Fruit fly (Drosophila melanogaster): ENCODE data around the gene RpL27.

Gene RpL27

DNA sequence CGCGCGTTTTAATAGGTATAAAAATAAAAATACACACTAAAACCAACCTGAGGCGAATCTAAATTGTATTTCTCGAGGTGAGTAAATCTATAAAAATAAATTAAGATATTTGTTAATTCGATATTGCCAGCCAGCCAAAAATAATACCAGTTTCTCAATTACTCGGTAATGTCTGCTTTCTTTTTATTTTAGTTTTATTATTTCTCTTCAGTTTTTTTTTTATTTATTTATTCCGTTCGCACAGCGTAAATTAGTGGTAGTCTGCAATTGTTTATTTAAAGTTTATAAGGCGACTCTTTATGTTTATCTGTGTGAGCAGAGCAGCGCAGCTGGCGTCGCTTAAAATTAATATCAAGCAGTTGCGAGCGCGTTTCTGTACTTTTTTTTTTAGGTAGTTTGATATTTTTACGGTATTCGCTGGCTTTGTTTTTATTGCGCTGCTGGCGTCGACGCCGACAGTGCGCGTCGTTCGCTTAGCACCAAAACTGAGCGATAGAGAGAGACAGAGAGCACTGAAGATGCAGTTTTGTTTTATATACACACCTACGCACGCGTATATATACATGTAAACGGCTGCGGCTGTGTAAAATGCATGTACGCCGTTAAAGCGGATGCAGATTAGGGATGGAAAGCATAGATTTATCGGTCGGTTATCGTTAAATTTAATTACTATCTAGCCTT is 37.1 kb downstream of the RpL27 start (continued):
- no peak for TF ChIP-seq tin (GFP tag; optimal IDR thresholded peaks at IDR 0.05)
- TF ChIP-seq Dref (GFP tag; IDR thresholded peaks at IDR 0.05) = peak; percentile 50
- peak; percentile 70 for TF ChIP-seq CG32767 (GFP tag; IDR thresholded peaks at IDR 0.05)
- TF ChIP-seq stwl (tag; optimal IDR thresholded peaks at IDR 0.05) = peak; percentile 86
- TF ChIP-seq CG6854 (GFP tag; optimal IDR thresholded peaks at IDR 0.05) = no peak
- TF ChIP-seq lbe (GFP tag; optimal IDR thresholded peaks at IDR 0.05) = no peak
- peak; percentile 27 for TF ChIP-seq nmo (GFP tag; optimal IDR thresholded peaks at IDR 0.05)
- TF ChIP-seq CG11696 (GFP tag; IDR thresholded peaks at IDR 0.05) = peak; percentile 94
- peak; percentile 39 for TF ChIP-seq gsb-n (tag; optimal IDR thresholded peaks at IDR 0.05)
- TF ChIP-seq zen (tag; optimal IDR thresholded peaks at IDR 0.05) = peak; percentile 63
- TF ChIP-seq crp (GFP tag; optimal IDR thresholded peaks at IDR 0.05) = no peak
- TF ChIP-seq chif (GFP tag; optimal IDR thresholded peaks at IDR 0.05) = no peak
- TF ChIP-seq CG1792 (GFP tag; optimal IDR thresholded peaks at IDR 0.05) = no peak
- TF ChIP-seq H15 (GFP tag; IDR thresholded peaks at IDR 0.05) = no peak
- TF ChIP-seq Sry-β (GFP tag; optimal IDR thresholded peaks at IDR 0.05) = no peak
- peak; percentile 58 for TF ChIP-seq CG2116 (GFP tag; optimal IDR thresholded peaks at IDR 0.05)
- TF ChIP-seq lola (GFP tag; optimal IDR thresholded peaks at IDR 0.05) = no peak
- TF ChIP-seq klu (GFP tag; IDR thresholded peaks at IDR 0.05) = peak; percentile 70; the same call in 1 of the 2 replicates
- no peak for TF ChIP-seq Max (GFP tag; optimal IDR thresholded peaks at IDR 0.05)
- no peak for TF ChIP-seq CG15073 (GFP tag; optimal IDR thresholded peaks at IDR 0.05)
- no peak for TF ChIP-seq BtbVII (GFP tag; optimal IDR thresholded peaks at IDR 0.05)
- TF ChIP-seq sd (tag; optimal IDR thresholded peaks at IDR 0.05) = peak; percentile 5
- peak; percentile 17 for TF ChIP-seq phol (tag; optimal IDR thresholded peaks at IDR 0.05)
- no peak for TF ChIP-seq CG4854 (GFP tag; optimal IDR thresholded peaks at IDR 0.05)
- TF ChIP-seq CG32772 (GFP tag; IDR thresholded peaks at IDR 0.05) = peak; percentile 58; the same call in 1 of the 2 replicates
- peak; percentile 49 for TF ChIP-seq CG2712 (tag; optimal IDR thresholded peaks at IDR 0.05)
- peak; percentile 31; the same call in 1 of the 3 replicates for TF ChIP-seq row (GFP tag; IDR thresholded peaks at IDR 0.05)
- TF ChIP-seq CG4730 (GFP tag; IDR thresholded peaks at IDR 0.05) = no peak
- no peak for TF ChIP-seq Bdp1 (GFP tag; optimal IDR thresholded peaks at IDR 0.05)
- no peak for TF ChIP-seq CG17568 (GFP tag; optimal IDR thresholded peaks at IDR 0.05)
- peak; percentile 25 for TF ChIP-seq grau (tag; optimal IDR thresholded peaks at IDR 0.05)
- no peak for TF ChIP-seq Optix (GFP tag; IDR thresholded peaks at IDR 0.05)
- no peak for TF ChIP-seq salm (tag; optimal IDR thresholded peaks at IDR 0.05)
- no peak for TF ChIP-seq Gug (GFP tag; IDR thresholded peaks at IDR 0.05)
- TF ChIP-seq wor (GFP tag; IDR thresholded peaks at IDR 0.05) = no peak
- TF ChIP-seq CG16779 (GFP tag; IDR thresholded peaks at IDR 0.05) = no peak
- TF ChIP-seq CG15479 (GFP tag; optimal IDR thresholded peaks at IDR 0.05) = peak; percentile 21
- no peak for TF ChIP-seq CG9437 (GFP tag; optimal IDR thresholded peaks at IDR 0.05)
- peak; percentile 90 for TF ChIP-seq bcd (GFP tag; optimal IDR thresholded peaks at IDR 0.05)
- no peak for TF ChIP-seq CG12236 (GFP tag; optimal IDR thresholded peaks at IDR 0.05)
- TF ChIP-seq Asciz (GFP tag; optimal IDR thresholded peaks at IDR 0.05) = peak; percentile 39
- TF ChIP-seq CG4707 (GFP tag; optimal IDR thresholded peaks at IDR 0.05) = peak; percentile 47
- TF ChIP-seq CG7556 (GFP tag; optimal IDR thresholded peaks at IDR 0.05) = no peak
- no peak for TF ChIP-seq CG11560 (tag; IDR thresholded peaks at IDR 0.05)
- TF ChIP-seq kay (GFP tag; optimal IDR thresholded peaks at IDR 0.05) = no peak
- TF ChIP-seq CG11723 (GFP tag; optimal IDR thresholded peaks at IDR 0.05) = no peak
- peak; percentile 19 for TF ChIP-seq dm (GFP tag; optimal IDR thresholded peaks at IDR 0.05)
- peak; percentile 85 for TF ChIP-seq Ets97D (GFP tag; optimal IDR thresholded peaks at IDR 0.05)
- peak; percentile 39 for TF ChIP-seq ftz-f1 (GFP tag; optimal IDR thresholded peaks at IDR 0.05)
- peak; percentile 89 for TF ChIP-seq nerfin-2 (GFP tag; IDR thresholded peaks at IDR 0.05; ENCODE audit: partially characterized antibody)

All from whole organism, embryonic.